Worm (Caenorhabditis elegans) whole organism, L2 larva: ENCODE results near the gene nmad-1.

Experiments
- C34F6.9 ChIP-seq: fragments of 150-350 bp; optimal IDR thresholded peaks from 2 replicates; lab custom pipeline; 2014; ENCODE audit warnings: missing biosample characterization, missing genetic modification characterization
- R02D3.7 ChIP-seq: fragments of 150-350 bp; optimal IDR thresholded peaks from 2 replicates; lab custom pipeline; 2014; ENCODE audit warnings: missing biosample characterization, missing genetic modification characterization
- Y55F3AM.14 ChIP-seq: fragments of 200-800 bp; sonication (Bioruptor generic); optimal IDR thresholded peaks from 2 replicates; lab custom pipeline; 2018; ENCODE audit warnings: mild to moderate bottlenecking, missing genetic modification characterization, missing compliant biosample characterization
- ZK546.5 ChIP-seq: sonication (generic microtip); optimal IDR thresholded peaks from 2 replicates; lab custom pipeline; 2017; ENCODE audit warnings: missing biosample characterization, missing genetic modification characterization
- blmp-1 ChIP-seq: sonication (generic microtip); optimal IDR thresholded peaks from 2 replicates; lab custom pipeline; 2017; ENCODE audit warnings: missing genetic modification characterization, mild to moderate bottlenecking, missing compliant biosample characterization, antibody characterized with exemption, moderate library complexity; ENCODE audit not compliant: insufficient read depth
- ceh-16 ChIP-seq: fragments of 150-350 bp; optimal IDR thresholded peaks from 2 replicates; lab custom pipeline; 2014; ENCODE audit warnings: missing biosample characterization, missing genetic modification characterization
- ceh-82 ChIP-seq: fragments of 150-350 bp; optimal IDR thresholded peaks from 2 replicates; lab custom pipeline; 2014; ENCODE audit warnings: missing biosample characterization, missing genetic modification characterization
- crh-2 ChIP-seq: sonication (generic microtip); optimal IDR thresholded peaks from 2 replicates; lab custom pipeline; 2017; ENCODE audit warnings: missing biosample characterization, missing genetic modification characterization
- dmd-4 ChIP-seq: sonication (generic microtip); optimal IDR thresholded peaks from 2 replicates; lab custom pipeline; 2017; ENCODE audit warnings: missing biosample characterization, missing genetic modification characterization
- egl-27 ChIP-seq: sonication (generic microtip); optimal IDR thresholded peaks from 3 replicates; lab custom pipeline; 2017; ENCODE audit warnings: missing biosample characterization, missing genetic modification reagents, missing genetic modification characterization
- elt-1 ChIP-seq: fragments of 150-350 bp; optimal IDR thresholded peaks from 2 replicates; lab custom pipeline; 2014; ENCODE audit warnings: missing biosample characterization, missing genetic modification characterization
- fos-1 ChIP-seq: fragments of 150-350 bp; optimal IDR thresholded peaks from 2 replicates; lab custom pipeline; 2014; ENCODE audit warnings: missing biosample characterization, missing genetic modification characterization
- gmeb-1 ChIP-seq: fragments of 150-350 bp; optimal IDR thresholded peaks from 2 replicates; lab custom pipeline; 2014; ENCODE audit warnings: missing biosample characterization, missing genetic modification characterization
- lsy-2 ChIP-seq, 2 experiments: fragments of 150-350 bp in 1 of 2; sonication (generic microtip) in 1 of 2; optimal IDR thresholded peaks; 2 replicates each; lab custom pipeline; 2014 to 2017; ENCODE audit warnings: missing biosample characterization in 2 of 2, missing genetic modification characterization in 2 of 2
- mab-5 ChIP-seq: fragments of 150-350 bp; optimal IDR thresholded peaks from 2 replicates; lab custom pipeline; 2014; ENCODE audit warnings: missing biosample characterization, missing genetic modification characterization
- nhr-11 ChIP-seq: fragments of 150-350 bp; optimal IDR thresholded peaks from 2 replicates; lab custom pipeline; 2014; ENCODE audit warnings: missing biosample characterization, missing genetic modification characterization
- nhr-12 ChIP-seq: fragments of 150-350 bp; optimal IDR thresholded peaks from 2 replicates; lab custom pipeline; 2014; ENCODE audit warnings: missing biosample characterization, missing genetic modification characterization
- nhr-129 ChIP-seq: fragments of 150-350 bp; optimal IDR thresholded peaks from 2 replicates; lab custom pipeline; 2014; ENCODE audit warnings: missing biosample characterization, missing genetic modification characterization
- nhr-21 ChIP-seq: fragments of 150-350 bp; optimal IDR thresholded peaks from 2 replicates; lab custom pipeline; 2014; ENCODE audit warnings: missing biosample characterization, missing genetic modification characterization
- nhr-23 ChIP-seq: fragments of 150-350 bp; optimal IDR thresholded peaks from 2 replicates; lab custom pipeline; 2014; ENCODE audit warnings: missing biosample characterization, missing genetic modification reagents, missing genetic modification characterization
- nhr-237 ChIP-seq: fragments of 150-350 bp; optimal IDR thresholded peaks from 2 replicates; lab custom pipeline; 2014; ENCODE audit warnings: missing biosample characterization, missing genetic modification characterization
- nhr-25 ChIP-seq: fragments of 150-350 bp; sonication (generic microtip); optimal IDR thresholded peaks from 3 replicates; lab custom pipeline; 2014; ENCODE audit warnings: missing biosample characterization, missing genetic modification characterization
- nhr-6 ChIP-seq: fragments of 150-350 bp; optimal IDR thresholded peaks from 2 replicates; lab custom pipeline; 2014; ENCODE audit warnings: missing biosample characterization, missing genetic modification characterization
- nhr-77 ChIP-seq: fragments of 150-350 bp; optimal IDR thresholded peaks from 2 replicates; lab custom pipeline; 2014; ENCODE audit warnings: missing biosample characterization, missing genetic modification characterization
- peb-1 ChIP-seq: fragments of 150-350 bp; optimal IDR thresholded peaks from 2 replicates; lab custom pipeline; 2014; ENCODE audit warnings: missing biosample characterization, missing genetic modification characterization
- sma-3 ChIP-seq: sonication (generic microtip); optimal IDR thresholded peaks from 2 replicates; lab custom pipeline; 2016; ENCODE audit warnings: missing genetic modification reagents, missing genetic modification characterization, missing compliant biosample characterization
- sma-9 ChIP-seq, 2 experiments: fragments of 150-350 bp in 1 of 2; sonication (generic microtip) in 1 of 2; optimal IDR thresholded peaks; 2 replicates each; lab custom pipeline; 2014 to 2016; ENCODE audit warnings: missing genetic modification characterization in 2 of 2, mild to moderate bottlenecking in 1 of 2, missing biosample characterization in 1 of 2, missing compliant biosample characterization in 1 of 2, missing genetic modification reagents in 1 of 2, moderate library complexity in 1 of 2
- unc-39 ChIP-seq: fragments of 150-350 bp; optimal IDR thresholded peaks from 2 replicates; lab custom pipeline; 2014; ENCODE audit warnings: missing biosample characterization, missing genetic modification characterization
- unc-55 ChIP-seq: fragments of 150-350 bp; sonication (generic microtip); optimal IDR thresholded peaks from 3 replicates; lab custom pipeline; 2014; ENCODE audit warnings: missing biosample characterization, missing genetic modification reagents, missing genetic modification characterization
- unc-62 ChIP-seq: fragments of 150-350 bp; optimal IDR thresholded peaks from 2 replicates; lab custom pipeline; 2014; ENCODE audit warnings: missing biosample characterization, missing genetic modification reagents, missing genetic modification characterization
- zag-1 ChIP-seq: fragments of 150-350 bp; optimal IDR thresholded peaks from 2 replicates; lab custom pipeline; 2014; ENCODE audit warnings: missing biosample characterization, missing genetic modification characterization
- ztf-1 ChIP-seq: fragments of 200-800 bp; sonication (Bioruptor generic); conservative IDR thresholded peaks from 2 replicates; pipeline ENCODE4 v1.3.6; 2022; ENCODE audit warnings: missing genetic modification characterization, missing compliant biosample characterization
- ztf-11 ChIP-seq: sonication (generic microtip); optimal IDR thresholded peaks from 2 replicates; lab custom pipeline; 2017; ENCODE audit warnings: missing biosample characterization, missing genetic modification characterization
- ztf-4 ChIP-seq: fragments of 150-350 bp; optimal IDR thresholded peaks from 2 replicates; lab custom pipeline; 2014; ENCODE audit warnings: missing biosample characterization, missing genetic modification characterization

The nmad-1 gene

DNA sequence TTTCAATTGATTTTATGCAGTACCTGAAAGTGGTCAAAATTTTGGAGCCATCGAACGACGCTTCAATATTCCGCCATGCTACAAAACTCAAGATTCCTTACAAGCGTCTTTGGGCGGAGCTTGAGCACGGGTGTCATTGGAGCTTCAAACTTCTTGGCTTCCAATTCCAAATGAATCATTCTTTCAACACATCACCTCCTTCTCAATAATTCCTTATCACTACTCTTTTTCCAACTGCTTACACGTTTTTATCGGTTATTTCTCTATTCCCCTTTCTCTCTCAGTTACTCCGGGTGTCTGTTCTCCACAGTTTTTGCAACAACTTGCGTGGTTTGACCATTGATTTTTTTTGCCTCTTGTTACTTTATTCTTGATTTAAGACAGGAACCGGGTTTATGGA lies 8.0 kb downstream of the nmad-1 start, which contains the start of gene F09F7.5:
TSS of gene F09F7.5 (plus strand) at position 258 of the 400 bp plus-strand sequence.
- TF ChIP-seq unc-55 (GFP tag; lab: Kevin White, UChicago): no peak
- TF ChIP-seq fos-1 (tag; lab: Kevin White, UChicago): peak; percentile 87
- TF ChIP-seq crh-2 (tag; lab: Kevin White, UChicago): peak; percentile 27

DNA sequence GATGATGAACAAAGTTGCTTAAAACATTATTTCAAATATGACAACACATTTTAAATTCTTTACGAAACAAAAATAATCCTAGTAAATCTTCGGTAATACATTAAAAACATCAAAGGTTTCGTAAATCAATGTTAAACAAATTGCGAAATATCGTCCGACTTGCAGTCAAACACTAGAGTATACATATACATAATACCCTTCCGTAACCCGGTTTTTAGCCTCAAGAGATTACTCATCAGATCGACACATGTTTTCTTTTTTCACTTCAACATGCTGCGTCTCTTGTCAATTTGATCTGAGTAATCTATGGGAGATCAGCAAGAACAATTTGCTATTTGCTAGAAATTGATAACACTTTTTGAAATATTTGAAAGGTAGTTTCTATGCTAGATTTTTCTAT lies 8.4 kb downstream of the nmad-1 start:
- TF ChIP-seq C34F6.9 (peak; percentile 21), zag-1 (tag; lab: Kevin White, UChicago) (no peak), nhr-25 (tag; lab: Kevin White, UChicago) (peak; percentile 12), nhr-21 (tag; lab: Kevin White, UChicago) (peak; percentile 30), sma-9 (GFP tag; optimal IDR thresholded peaks at IDR 0.05; lab: Kevin White, UChicago) (no peak), sma-9 (tag; optimal IDR thresholded peaks at IDR 0.05; lab: Kevin White, UChicago) (no peak)

DNA sequence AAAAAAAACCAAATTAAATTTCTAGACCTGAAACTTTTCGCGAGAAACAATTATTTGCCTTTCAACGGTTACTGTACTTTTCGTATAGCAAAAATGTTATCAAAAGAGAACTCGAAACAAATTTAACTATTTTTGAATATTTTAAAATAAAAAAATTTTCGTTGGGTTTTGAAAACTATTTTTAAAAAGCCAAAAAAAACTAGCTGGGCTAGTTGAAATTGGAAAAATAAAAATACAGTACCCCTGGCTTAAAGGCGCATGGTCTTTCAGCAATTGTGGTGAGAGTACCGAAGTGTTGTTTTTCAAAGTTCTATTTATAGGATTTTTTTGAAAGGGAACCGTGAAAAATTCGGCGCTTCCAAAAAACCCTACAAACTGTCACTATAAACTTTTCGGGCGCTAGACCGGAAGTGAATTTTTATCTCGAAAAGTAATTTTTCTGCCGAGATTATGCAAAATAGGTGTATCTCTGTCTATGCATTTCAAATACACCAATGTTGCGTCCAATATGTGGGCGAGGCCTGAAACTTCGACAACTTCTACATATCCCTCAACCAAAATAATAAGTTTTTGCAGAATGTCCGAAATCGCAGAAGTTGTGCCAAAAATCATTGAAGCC lies 10.9 kb downstream of the nmad-1 start, which contains the start of gene D1044.1:
TSS of gene D1044.1 (plus strand) at position 569 of the 619 bp plus-strand sequence.
- TF ChIP-seq nhr-21 (tag; lab: Kevin White, UChicago): no peak
- TF ChIP-seq ztf-4 (tag; lab: Kevin White, UChicago): no peak
- TF ChIP-seq mab-5 (tag; lab: Kevin White, UChicago): no peak
- TF ChIP-seq sma-3: no peak
- no peak for TF ChIP-seq nhr-77 (tag; lab: Kevin White, UChicago)
- TF ChIP-seq peb-1 (tag; lab: Kevin White, UChicago): no peak

DNA sequence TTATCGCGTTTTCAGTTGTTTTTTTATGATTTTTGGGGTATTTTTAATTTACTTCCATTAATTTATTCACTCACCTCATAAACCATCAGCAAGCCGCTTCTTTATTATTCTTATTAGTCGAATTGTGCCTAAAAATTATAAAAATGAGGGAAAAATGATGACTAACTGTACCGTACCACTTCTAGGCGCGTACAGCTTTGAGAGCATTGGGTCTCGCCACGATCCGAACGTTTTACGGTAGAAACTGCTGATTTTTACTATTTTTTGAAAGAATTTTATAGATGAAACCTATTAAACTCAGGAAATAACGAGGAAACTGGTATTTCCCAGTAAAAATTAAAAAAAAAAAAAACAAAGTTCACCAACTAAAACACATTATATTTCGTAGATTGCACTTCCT lies 11.7 kb downstream of the nmad-1 start, which contains the start of gene D1044.6:
TSS of gene D1044.6 (minus strand) at position 128 of the 400 bp plus-strand sequence.
- no peak for TF ChIP-seq crh-2 (tag; lab: Kevin White, UChicago)
- TF ChIP-seq nhr-11 (tag; lab: Kevin White, UChicago): no peak
- no peak for TF ChIP-seq egl-27
- no peak for TF ChIP-seq nhr-21 (tag; lab: Kevin White, UChicago)
- TF ChIP-seq unc-62 (GFP tag; lab: Kevin White, UChicago): no peak

DNA sequence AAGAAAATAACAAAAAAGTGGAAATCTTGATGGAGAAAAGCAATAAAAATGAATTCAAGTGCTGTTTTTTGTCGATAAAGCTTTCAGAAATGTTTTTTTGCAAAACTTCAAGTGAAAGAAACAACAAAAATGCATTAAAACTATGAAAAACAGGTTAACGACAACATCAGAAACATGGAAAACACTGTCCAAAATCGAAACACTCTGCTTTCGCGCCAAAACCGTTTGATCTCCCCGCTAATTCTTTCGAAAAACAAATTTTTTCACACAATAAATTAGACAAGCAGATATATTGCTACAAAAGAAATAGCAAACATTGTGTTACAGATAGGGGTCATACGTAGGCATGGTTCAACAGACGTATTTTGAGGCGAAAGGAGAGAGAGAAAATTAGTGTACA lies 13.0 kb downstream of the nmad-1 start:
- no peak for TF ChIP-seq nhr-237 (tag; lab: Kevin White, UChicago)
- TF ChIP-seq nhr-129 (tag; lab: Kevin White, UChicago): no peak
- TF ChIP-seq gmeb-1 (tag; lab: Kevin White, UChicago): no peak
- TF ChIP-seq crh-2 (tag; lab: Kevin White, UChicago): no peak
- TF ChIP-seq lsy-2 (tag; optimal IDR thresholded peaks at IDR 0.05; lab: Kevin White, UChicago): no peak
- TF ChIP-seq nhr-11 (tag; lab: Kevin White, UChicago): no peak
- TF ChIP-seq nhr-6 (tag; lab: Kevin White, UChicago): no peak
- TF ChIP-seq unc-39 (tag; lab: Kevin White, UChicago): no peak
- no peak for TF ChIP-seq elt-1 (tag; lab: Kevin White, UChicago)
- TF ChIP-seq blmp-1 (tag; lab: Kevin White, UChicago): no peak
- no peak for TF ChIP-seq ceh-16 (tag; lab: Kevin White, UChicago)

DNA sequence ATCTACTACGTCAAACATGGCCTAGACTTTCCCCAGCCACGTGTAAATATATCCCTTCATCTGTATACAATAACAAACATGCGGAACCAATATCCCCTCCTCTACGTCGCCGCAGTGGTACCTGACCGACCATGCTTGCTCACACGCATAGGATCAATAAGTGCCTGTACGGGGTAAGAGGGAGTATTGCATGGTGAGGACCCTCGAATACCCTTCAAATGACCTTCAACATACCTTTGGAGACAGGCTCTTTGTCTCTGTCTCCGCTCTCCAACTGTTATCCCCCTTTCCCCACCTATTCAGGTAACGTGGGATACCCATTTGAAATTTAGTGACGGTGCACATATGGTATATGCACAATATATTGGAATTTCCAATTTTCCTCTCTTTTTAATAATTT lies 28.8 kb downstream of the nmad-1 start, which contains the start of gene dex-1:
TSS of gene dex-1 (plus strand) at position 132 of the 400 bp plus-strand sequence.
- TF ChIP-seq ztf-4 (tag; lab: Kevin White, UChicago): no peak
- TF ChIP-seq Y55F3AM.14: no peak
- no peak for TF ChIP-seq nhr-129 (tag; lab: Kevin White, UChicago)
- no peak for TF ChIP-seq crh-2 (tag; lab: Kevin White, UChicago)
- TF ChIP-seq ceh-82 (tag; lab: Kevin White, UChicago): no peak
- TF ChIP-seq ZK546.5 (tag; lab: Kevin White, UChicago): no peak
- no peak for TF ChIP-seq zag-1 (tag; lab: Kevin White, UChicago)
- TF ChIP-seq dmd-4 (tag; lab: Kevin White, UChicago): no peak
- TF ChIP-seq nhr-12: no peak
- TF ChIP-seq lsy-2 (tag; optimal IDR thresholded peaks at IDR 0.05; lab: Kevin White, UChicago): no peak
- no peak for TF ChIP-seq unc-62 (GFP tag; lab: Kevin White, UChicago)
- TF ChIP-seq nhr-23 (tag; lab: Kevin White, UChicago): no peak
- no peak for TF ChIP-seq C34F6.9
- no peak for TF ChIP-seq gmeb-1 (tag; lab: Kevin White, UChicago)
- TF ChIP-seq R02D3.7 (tag; lab: Kevin White, UChicago): no peak
- TF ChIP-seq ztf-11 (tag; lab: Kevin White, UChicago): no peak
- no peak for TF ChIP-seq ztf-1 (GFP tag; lab: Robert Waterston, UW)
- TF ChIP-seq ceh-16 (tag; lab: Kevin White, UChicago): no peak
